Worm (Caenorhabditis elegans): ENCODE results near the gene dpf-7.
A peak's percentile ranks its signal among the peaks of the same experiment; 100 is the strongest.

dpf-7 gene

ce11 chrIV:4781123-4781522 lies 21.3 kb downstream of the dpf-7 start:
- TF ChIP-seq skn-1 (tag; optimal IDR thresholded peaks at IDR 0.05) (no peak), egl-5 (tag; optimal IDR thresholded peaks at IDR 0.05) (no peak), unc-62 (GFP tag; optimal IDR thresholded peaks at IDR 0.05) (no peak), ceh-9 (tag; optimal IDR thresholded peaks at IDR 0.05) (no peak), nhr-12 (tag; optimal IDR thresholded peaks at IDR 0.05) (no peak), fkh-2 (tag; optimal IDR thresholded peaks at IDR 0.05) (no peak), hmg-11 (tag; optimal IDR thresholded peaks at IDR 0.05) (peak; percentile 76), nhr-11 (tag; optimal IDR thresholded peaks at IDR 0.05) (no peak), elt-3 (tag; optimal IDR thresholded peaks at IDR 0.05) (no peak), nfya-1 (tag; optimal IDR thresholded peaks at IDR 0.05; ENCODE audit: insufficient read depth) (peak; percentile 28), nhr-77 (tag; optimal IDR thresholded peaks at IDR 0.05) (no peak), nhr-28 (tag; optimal IDR thresholded peaks at IDR 0.05) (no peak), ztf-4 (tag; optimal IDR thresholded peaks at IDR 0.05) (no peak), fkh-10 (GFP tag; optimal IDR thresholded peaks at IDR 0.05) (no peak), nhr-237 (tag; optimal IDR thresholded peaks at IDR 0.05) (no peak)

ce11 chrIV:4780129-4780528 lies 22.3 kb downstream of the dpf-7 start, which contains the start of gene set-15:
TSS of gene set-15 (minus strand) at chrIV:4780229.
- TF ChIP-seq nhr-12 (tag; optimal IDR thresholded peaks at IDR 0.05) (no peak), skn-1 (tag; optimal IDR thresholded peaks at IDR 0.05) (no peak), tbx-2 (tag; optimal IDR thresholded peaks at IDR 0.05) (no peak), nhr-237 (tag; optimal IDR thresholded peaks at IDR 0.05) (no peak), fkh-2 (tag; optimal IDR thresholded peaks at IDR 0.05) (no peak), ceh-16 (tag; optimal IDR thresholded peaks at IDR 0.05) (no peak), nhr-43 (tag; optimal IDR thresholded peaks at IDR 0.05; ENCODE audit: poor library complexity, severe bottlenecking) (no peak), eor-1 (tag; optimal IDR thresholded peaks at IDR 0.05) (no peak), nhr-23 (tag; optimal IDR thresholded peaks at IDR 0.05) (no peak), snpc-4 (tag; optimal IDR thresholded peaks at IDR 0.05) (no peak), zag-1 (tag; optimal IDR thresholded peaks at IDR 0.05) (no peak), aly-2 (tag; optimal IDR thresholded peaks at IDR 0.05) (no peak), nhr-67 (tag; optimal IDR thresholded peaks at IDR 0.05) (no peak), ceh-82 (tag; optimal IDR thresholded peaks at IDR 0.05) (no peak), unc-39 (tag; optimal IDR thresholded peaks at IDR 0.05) (no peak), hmg-11 (tag; optimal IDR thresholded peaks at IDR 0.05) (no peak), ztf-11 (tag; optimal IDR thresholded peaks at IDR 0.05) (no peak)

- no peak for TF ChIP-seq unc-39 (tag; optimal IDR thresholded peaks at IDR 0.05)
- no peak for TF ChIP-seq hmg-11 (tag; optimal IDR thresholded peaks at IDR 0.05)
- TF ChIP-seq elt-1 (tag; optimal IDR thresholded peaks at IDR 0.05): no peak
- TF ChIP-seq skn-1 (tag; optimal IDR thresholded peaks at IDR 0.05): no peak
- TF ChIP-seq egl-27 (tag; optimal IDR thresholded peaks at IDR 0.05): no peak
- TF ChIP-seq nhr-237 (tag; optimal IDR thresholded peaks at IDR 0.05): no peak
- no peak for TF ChIP-seq ama-1 (optimal IDR thresholded peaks at IDR 0.05)
- TF ChIP-seq nfya-1 (tag; optimal IDR thresholded peaks at IDR 0.05; ENCODE audit: insufficient read depth): peak; percentile 94
Measured at ce11 chrIV:4776501-4776900, 25.9 kb downstream of the dpf-7 start.

- no peak for TF ChIP-seq fkh-10 (GFP tag; optimal IDR thresholded peaks at IDR 0.05)
- TF ChIP-seq nhr-77 (tag; optimal IDR thresholded peaks at IDR 0.05): no peak
- TF ChIP-seq R02D3.7 (tag; optimal IDR thresholded peaks at IDR 0.05): no peak
- TF ChIP-seq skn-1 (tag; optimal IDR thresholded peaks at IDR 0.05): no peak
- TF ChIP-seq fos-1 (tag; optimal IDR thresholded peaks at IDR 0.05): no peak
- no peak for TF ChIP-seq mdl-1 (tag; optimal IDR thresholded peaks at IDR 0.05)
- TF ChIP-seq nhr-237 (tag; optimal IDR thresholded peaks at IDR 0.05): no peak
- no peak for TF ChIP-seq mml-1 (tag; optimal IDR thresholded peaks at IDR 0.05)
- TF ChIP-seq unc-62 (GFP tag; optimal IDR thresholded peaks at IDR 0.05): no peak
- TF ChIP-seq nhr-12 (tag; optimal IDR thresholded peaks at IDR 0.05): no peak
- no peak for TF ChIP-seq nfya-1 (tag; optimal IDR thresholded peaks at IDR 0.05; ENCODE audit: insufficient read depth)
- no peak for TF ChIP-seq pha-4 (tag; optimal IDR thresholded peaks at IDR 0.05)
- TF ChIP-seq ztf-4 (tag; optimal IDR thresholded peaks at IDR 0.05): no peak
- no peak for TF ChIP-seq elt-1 (tag; optimal IDR thresholded peaks at IDR 0.05)
- TF ChIP-seq daf-12 (tag; optimal IDR thresholded peaks at IDR 0.05): no peak
- no peak for TF ChIP-seq egl-5 (tag; optimal IDR thresholded peaks at IDR 0.05)
- TF ChIP-seq ceh-82 (tag; optimal IDR thresholded peaks at IDR 0.05): no peak
- TF ChIP-seq nhr-76 (tag; optimal IDR thresholded peaks at IDR 0.05): no peak
Measured at ce11 chrIV:4776001-4776400, 26.4 kb downstream of the dpf-7 start, which contains the start of gene R11E3.19. TSS of gene R11E3.19 (minus strand) at chrIV:4776101.

Measured in whole organism, L3 larva.